Worm (Caenorhabditis elegans): ENCODE measurements around the gene hst-3.1.
A peak's percentile ranks its signal among the peaks of the same experiment; 100 is the strongest.

The hst-3.1 gene

DNA sequence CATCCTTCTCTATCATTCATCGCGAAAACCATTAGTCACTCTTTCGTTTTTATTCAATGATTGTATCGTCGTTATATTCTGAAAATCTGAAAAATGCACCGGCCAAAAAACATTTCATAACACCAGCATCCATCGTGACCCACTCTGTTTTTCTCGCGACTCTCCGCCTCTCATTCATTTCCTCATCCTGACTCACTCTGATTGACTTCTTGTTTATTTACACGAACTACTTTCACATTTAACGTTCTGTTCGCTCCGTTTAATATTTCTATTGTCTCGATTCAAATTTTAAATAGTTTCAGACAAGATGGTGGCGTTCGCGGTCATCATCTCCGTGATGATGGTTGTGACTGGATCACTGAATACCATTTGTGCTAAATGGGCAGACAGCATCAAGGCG is 45.5 kb downstream of the hst-3.1 start, which contains the start of gene C29H12.2:
Gene C29H12.2 (plus strand): TSS at position 297 of the 400 bp plus-strand sequence.
- peak; percentile 73; the same call in 1 of the 2 replicates for TF ChIP-seq cebp-1 (GFP tag; IDR thresholded peaks at IDR 0.05)
- peak; percentile 86 for TF ChIP-seq cebp-1 (tag; optimal IDR thresholded peaks at IDR 0.05)
- TF ChIP-seq T26A5.8 (tag; optimal IDR thresholded peaks at IDR 0.05) = no peak
- no peak for TF ChIP-seq nfyb-1 (GFP tag; IDR thresholded peaks at IDR 0.05)

DNA sequence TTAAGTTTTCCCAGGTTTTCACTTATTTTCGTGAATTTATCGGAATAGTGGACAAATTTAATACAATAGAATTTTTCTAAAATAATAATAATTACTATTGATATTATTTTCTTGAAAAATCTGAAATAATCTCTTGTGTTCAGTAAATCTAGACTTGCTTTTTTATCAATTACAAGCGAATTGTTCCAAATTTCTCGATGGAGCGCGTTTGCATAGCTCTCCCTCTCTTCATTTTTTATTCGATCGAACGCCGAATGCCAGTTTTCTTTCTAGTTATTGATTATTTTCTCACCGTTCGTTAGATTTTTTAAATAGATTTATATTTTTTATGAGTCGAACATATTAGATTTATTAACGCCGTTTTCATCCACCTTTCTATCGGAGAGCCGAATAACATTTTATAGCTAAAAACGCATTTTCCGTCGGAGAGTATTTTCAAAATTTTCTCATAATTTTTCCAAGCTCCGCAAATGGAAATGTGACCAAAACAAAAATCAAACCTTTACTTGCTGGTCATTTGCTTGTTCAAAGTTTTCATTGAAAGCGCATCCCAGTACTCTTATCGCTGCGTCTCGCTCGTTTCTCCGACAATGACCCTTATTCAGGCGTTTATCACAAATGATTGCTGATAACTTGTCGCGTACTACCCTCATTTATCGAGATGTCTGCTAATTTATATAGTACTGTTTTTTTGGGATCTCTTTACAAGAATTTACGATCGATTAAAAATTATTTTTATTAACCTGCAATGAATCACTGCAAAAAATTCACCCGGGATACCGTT is 46.2 kb downstream of the hst-3.1 start:
- TF ChIP-seq F37B4.10 (GFP tag; IDR thresholded peaks at IDR 0.05) (no peak), ceh-79 (tag; optimal IDR thresholded peaks at IDR 0.05) (no peak), nfya-2 (GFP tag; IDR thresholded peaks at IDR 0.05) (no peak), mxl-1 (tag; optimal IDR thresholded peaks at IDR 0.05) (no peak), hlh-26 (GFP tag; conservative IDR thresholded peaks at IDR 0.05) (no peak), F23B12.7 (tag; optimal IDR thresholded peaks at IDR 0.05; ENCODE audit: insufficient read depth) (peak; percentile 68), nhr-27 (tag; optimal IDR thresholded peaks at IDR 0.05) (no peak), hsf-1 (GFP tag; IDR thresholded peaks at IDR 0.05) (no peak), ccch-3 (GFP tag; optimal IDR thresholded peaks at IDR 0.05) (no peak), bed-2 (GFP tag; IDR thresholded peaks at IDR 0.05) (no peak), dpff-1 (tag; optimal IDR thresholded peaks at IDR 0.05) (no peak), nhr-120 (GFP tag; IDR thresholded peaks at IDR 0.05) (no peak), fkh-3 (tag; optimal IDR thresholded peaks at IDR 0.05) (no peak), sptf-2 (GFP tag; optimal IDR thresholded peaks at IDR 0.05) (no peak), unc-130 (GFP tag; optimal IDR thresholded peaks at IDR 0.05) (no peak), T26A5.8 (tag; optimal IDR thresholded peaks at IDR 0.05) (no peak), F22D6.2 (tag; optimal IDR thresholded peaks at IDR 0.05) (no peak), nhr-80 (tag; optimal IDR thresholded peaks at IDR 0.05) (peak; percentile 54), K12H6.12 (tag; optimal IDR thresholded peaks at IDR 0.05) (no peak), F57C9.4 (tag; optimal IDR thresholded peaks at IDR 0.05) (no peak), unc-62 (GFP tag; optimal IDR thresholded peaks at IDR 0.05) (no peak), lin-26 (GFP tag; IDR thresholded peaks at IDR 0.05) (no peak), xnd-1 (tag; optimal IDR thresholded peaks at IDR 0.05) (peak; percentile 84), tbx-9 (tag; optimal IDR thresholded peaks at IDR 0.05; ENCODE audit: borderline replicate concordance) (no peak), nhr-179 (tag; optimal IDR thresholded peaks at IDR 0.05) (no peak), F57A8.1 (GFP tag; optimal IDR thresholded peaks at IDR 0.05) (no peak), madf-10 (tag; optimal IDR thresholded peaks at IDR 0.05) (no peak), ztf-18 (tag; optimal IDR thresholded peaks at IDR 0.05) (no peak), B0261.1 (tag; optimal IDR thresholded peaks at IDR 0.05) (no peak), tlf-1 (GFP tag; optimal IDR thresholded peaks at IDR 0.05) (no peak), nfya-1 (tag; optimal IDR thresholded peaks at IDR 0.05; ENCODE audit: borderline replicate concordance, insufficient read depth) (no peak), ekl-4 (GFP tag; IDR thresholded peaks at IDR 0.05) (no peak), dpl-1 (GFP tag; optimal IDR thresholded peaks at IDR 0.05) (no peak), ceh-58 (GFP tag; IDR thresholded peaks at IDR 0.05) (no peak), somi-1 (GFP tag; optimal IDR thresholded peaks at IDR 0.05) (no peak), pha-4 (tag; optimal IDR thresholded peaks at IDR 0.05) (no peak), athp-1 (tag; optimal IDR thresholded peaks at IDR 0.05) (no peak), snpc-3.4 (tag; optimal IDR thresholded peaks at IDR 0.05) (no peak), ama-1 (optimal IDR thresholded peaks at IDR 0.05) (no peak), ama-1 (GFP tag; optimal IDR thresholded peaks at IDR 0.05) (no peak), madf-3 (GFP tag; IDR thresholded peaks at IDR 0.05) (no peak), D2030.7 (GFP tag; IDR thresholded peaks at IDR 0.05) (no peak), B0035.1 (tag; optimal IDR thresholded peaks at IDR 0.05) (no peak), die-1 (tag; optimal IDR thresholded peaks at IDR 0.05) (no peak), attf-3 (GFP tag; conservative IDR thresholded peaks at IDR 0.05) (no peak)
